Worm (Caenorhabditis elegans): Measurements from ENCODE around the gene col-103.
"Not testable (repeated sequence)": the region's sequence is repeated elsewhere in the genome, so short reads cannot be mapped to it uniquely, and the experiment has no call there.

ce11 chrIV:771061-771460, 7.6 kb upstream of the col-103 start, which contains the start of gene F56B3.9:
- not testable (repeated sequence) for TF ChIP-seq fos-1 (tag; optimal IDR thresholded peaks at IDR 0.05); ama-1 (optimal IDR thresholded peaks at IDR 0.05); unc-62 (GFP tag; optimal IDR thresholded peaks at IDR 0.05); R02D3.7 (tag; optimal IDR thresholded peaks at IDR 0.05); egl-27 (tag; optimal IDR thresholded peaks at IDR 0.05); ztf-11 (tag; optimal IDR thresholded peaks at IDR 0.05); skn-1 (tag; optimal IDR thresholded peaks at IDR 0.05); pqm-1 (tag; optimal IDR thresholded peaks at IDR 0.05); elt-2 (tag; optimal IDR thresholded peaks at IDR 0.05); fkh-10 (GFP tag; optimal IDR thresholded peaks at IDR 0.05); ceh-9 (tag; optimal IDR thresholded peaks at IDR 0.05)

Data from whole organism, L3 larva.